Worm (Caenorhabditis elegans): ENCODE results near the gene lir-3.

- no peak for TF ChIP-seq egl-27 (tag; optimal IDR thresholded peaks at IDR 0.05)
- peak; percentile 96 for TF ChIP-seq ama-1 (optimal IDR thresholded peaks at IDR 0.05)
- peak; percentile 28 for TF ChIP-seq lin-39 (tag; optimal IDR thresholded peaks at IDR 0.05)
- TF ChIP-seq nhr-12 (tag; optimal IDR thresholded peaks at IDR 0.05): no peak
- TF ChIP-seq nhr-11 (tag; optimal IDR thresholded peaks at IDR 0.05): no peak
These were observed 17.6 kb downstream of the lir-3 start for ce11 chrII:11167039-11167438.

Data from whole organism, L3 larva.